Fruit fly (Drosophila melanogaster) whole organism, pupa: Measurements from ENCODE around the gene Rab30.

Experiments used
- CG10348 ChIP-seq: fragments of 200-800 bp; sonication (Bioruptor generic); IDR thresholded peaks from 2 replicates; pipeline ENCODE4 v1.3.6; 2022; ENCODE audit warnings: missing biosample characterization, missing genetic modification characterization
- CG12605 ChIP-seq: fragments of 200-800 bp; sonication (Bioruptor generic); IDR thresholded peaks from 2 replicates; pipeline ENCODE4 v1.3.6; 2022; ENCODE audit warnings: missing biosample characterization, missing genetic modification characterization
- CG13204 ChIP-seq: fragments of 200-800 bp; sonication (Bioruptor generic); optimal IDR thresholded peaks from 2 replicates; lab custom pipeline; 2018; ENCODE audit warnings: missing biosample characterization, mild to moderate bottlenecking, missing genetic modification characterization, moderate library complexity
- CG14655 ChIP-seq: fragments of 200-800 bp; sonication (Bioruptor generic); optimal IDR thresholded peaks from 3 replicates; lab custom pipeline; 2017; ENCODE audit warnings: mild to moderate bottlenecking, missing biosample characterization, missing genetic modification reagents, missing genetic modification characterization
- CG34367 ChIP-seq: fragments of 200-800 bp; sonication (Bioruptor generic); optimal IDR thresholded peaks from 2 replicates; lab custom pipeline; 2018; ENCODE audit warnings: missing biosample characterization, mild to moderate bottlenecking, missing genetic modification characterization
- CG4496 ChIP-seq: fragments of 200-800 bp; sonication (Bioruptor generic); IDR thresholded peaks from 3 replicates; pipeline ENCODE4 v1.3.6; 2022; ENCODE audit warnings: missing biosample characterization, missing genetic modification characterization
- D1 ChIP-seq: fragments of 200-800 bp; sonication (Bioruptor generic); optimal IDR thresholded peaks from 2 replicates; lab custom pipeline; 2018; ENCODE audit warnings: missing biosample characterization, mild to moderate bottlenecking, missing genetic modification characterization, moderate library complexity
- EcR ChIP-seq: fragments of 200-800 bp; sonication (Bioruptor generic); optimal IDR thresholded peaks from 3 replicates; lab custom pipeline; 2019; ENCODE audit warnings: missing biosample characterization, missing genetic modification characterization, mild to moderate bottlenecking, moderate library complexity, missing genetic modification reagents
- Pif1A ChIP-seq: fragments of 200-800 bp; sonication (Bioruptor generic); optimal IDR thresholded peaks from 3 replicates; lab custom pipeline; 2016; ENCODE audit warnings: missing biosample characterization, missing genetic modification characterization
- Pif1B ChIP-seq: fragments of 200-800 bp; sonication (Bioruptor generic); optimal IDR thresholded peaks from 3 replicates; lab custom pipeline; 2016; ENCODE audit warnings: missing biosample characterization, missing genetic modification characterization
- fd96Ca ChIP-seq: fragments of 200-800 bp; sonication (Bioruptor generic); IDR thresholded peaks from 3 replicates; pipeline ENCODE4 v1.3.6; 2022; ENCODE audit warnings: missing biosample characterization, missing genetic modification characterization
- gl ChIP-seq: fragments of 200-800 bp; sonication (Bioruptor generic); optimal IDR thresholded peaks from 2 replicates; lab custom pipeline; 2018; ENCODE audit warnings: missing biosample characterization, mild to moderate bottlenecking, missing genetic modification characterization
- rn ChIP-seq: fragments of 200-800 bp; sonication (Bioruptor generic); IDR thresholded peaks from 2 replicates; pipeline ENCODE4 v1.3.6; 2022; ENCODE audit warnings: missing biosample characterization, missing genetic modification characterization

dm6 chr2L:7021382-7021781 is 11.0 kb downstream of the Rab30 start, which contains the start of gene Pcp:
- TF ChIP-seq rn (GFP tag; lab: Robert Waterston, UW): no peak
- no peak for TF ChIP-seq fd96Ca (GFP tag; lab: Robert Waterston, UW)
- TF ChIP-seq CG12605 (GFP tag; lab: Robert Waterston, UW): no peak
- TF ChIP-seq CG34367: no peak
- no peak for TF ChIP-seq D1 (tag; lab: Kevin White, UChicago)
- no peak for TF ChIP-seq CG10348 (GFP tag; lab: Robert Waterston, UW)
- TF ChIP-seq EcR (GFP tag; lab: Kevin White, UChicago): no peak
- TF ChIP-seq gl (tag; lab: Kevin White, UChicago): no peak
- no peak for TF ChIP-seq CG14655 (GFP tag; lab: Kevin White, UChicago)
- TF ChIP-seq CG4496 (GFP tag; lab: Robert Waterston, UW): no peak
- TF ChIP-seq CG13204 (GFP tag; lab: Kevin White, UChicago): no peak
- TF ChIP-seq Pif1B (GFP tag; lab: Kevin White, UChicago): no peak
- TF ChIP-seq Pif1A (GFP tag; lab: Kevin White, UChicago): no peak
